Worm (Caenorhabditis elegans) whole organism, late embryonic: ENCODE measurements around the gene immp-2.

Source experiments
- ama-1 ChIP-seq: fragments of 150-350 bp; optimal IDR thresholded peaks from 2 replicates; lab custom pipeline; 2014
- gmeb-2 ChIP-seq: sonication (generic microtip); optimal IDR thresholded peaks from 2 replicates; lab custom pipeline; 2016; ENCODE audit warnings: missing genetic modification characterization, inconsistent platforms, missing compliant biosample characterization
- lin-11 ChIP-seq: fragments of 200-800 bp; sonication (Bioruptor generic); optimal IDR thresholded peaks from 2 replicates; lab custom pipeline; 2018; ENCODE audit warnings: mild to moderate bottlenecking, missing genetic modification characterization, missing compliant biosample characterization
- nhr-232 ChIP-seq: sonication (generic microtip); optimal IDR thresholded peaks from 2 replicates; lab custom pipeline; 2016; ENCODE audit warnings: missing genetic modification characterization, missing compliant biosample characterization
- pag-3 ChIP-seq: sonication (generic microtip); optimal IDR thresholded peaks from 2 replicates; lab custom pipeline; 2016; ENCODE audit warnings: missing compliant biosample characterization, missing genetic modification characterization, borderline replicate concordance
- pha-4 ChIP-seq: fragments of 150-350 bp; optimal IDR thresholded peaks from 2 replicates; lab custom pipeline; 2018; ENCODE audit warnings: missing biosample characterization, missing genetic modification reagents, missing genetic modification characterization
- unc-86 ChIP-seq: sonication (generic microtip); optimal IDR thresholded peaks from 2 replicates; lab custom pipeline; 2016; ENCODE audit warnings: missing genetic modification characterization, missing compliant biosample characterization

DNA sequence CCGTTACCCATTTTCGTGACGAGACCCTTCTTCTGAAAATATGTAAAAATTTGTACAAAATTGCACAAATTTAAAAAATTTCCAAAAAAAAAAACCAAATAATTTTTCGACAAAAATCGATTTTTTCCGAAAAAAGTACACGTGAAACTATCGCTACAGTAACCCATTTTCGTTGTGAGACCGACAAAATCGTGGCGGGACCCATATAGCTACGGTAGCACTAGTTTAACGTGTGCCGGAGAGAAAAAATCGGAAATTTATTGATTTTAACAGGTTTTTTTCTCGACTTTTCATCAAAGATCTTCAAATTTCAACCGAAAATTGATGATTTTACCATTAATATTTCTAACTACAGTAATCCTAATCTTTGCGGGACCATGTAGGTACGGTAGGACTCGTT lies 45.5 kb downstream of the immp-2 start:
- no peak for TF ChIP-seq ama-1 (lab: Kevin White, UChicago)
- TF ChIP-seq lin-11 (tag; lab: Kevin White, UChicago), result no peak
- TF ChIP-seq pag-3, result no peak
- TF ChIP-seq gmeb-2 (tag; lab: Kevin White, UChicago), result no peak
- no peak for TF ChIP-seq nhr-232 (tag; lab: Kevin White, UChicago)
- TF ChIP-seq unc-86 (tag; lab: Kevin White, UChicago), result no peak
- TF ChIP-seq pha-4 (tag; lab: Kevin White, UChicago), result no peak
